Fruit fly (Drosophila melanogaster) whole organism, embryonic: Measurements from ENCODE around the gene Syx1A.
A peak's percentile ranks its signal among the peaks of the same experiment; 100 is the strongest.

ENCODE experiments used
- Atf-2 ChIP-seq: fragments of 200-800 bp; sonication (Bioruptor generic); optimal IDR thresholded peaks from 2 replicates; lab custom pipeline; 2016; ENCODE audit warnings: missing biosample characterization, missing genetic modification characterization
- CG13775 ChIP-seq: fragments of 200-800 bp; sonication (Bioruptor generic); optimal IDR thresholded peaks from 3 replicates; lab custom pipeline; 2017; ENCODE audit warnings: missing biosample characterization, mild to moderate bottlenecking, missing genetic modification characterization
- CG13894 ChIP-seq: fragments of 200-800 bp; sonication (Bioruptor generic); optimal IDR thresholded peaks from 3 replicates; lab custom pipeline; 2018; ENCODE audit warnings: missing biosample characterization, mild to moderate bottlenecking, missing genetic modification characterization, moderate library complexity
- CG14014 ChIP-seq: fragments of 200-800 bp; sonication (Bioruptor generic); IDR thresholded peaks from 2 replicates; pipeline ENCODE4 v1.3.6; 2022; ENCODE audit warnings: missing biosample characterization, missing genetic modification characterization
- CG15601 ChIP-seq: fragments of 200-800 bp; sonication (Bioruptor generic); optimal IDR thresholded peaks from 3 replicates; lab custom pipeline; 2019; ENCODE audit warnings: missing biosample characterization, mild to moderate bottlenecking, missing genetic modification characterization, moderate library complexity
- CG1602 ChIP-seq: fragments of 200-800 bp; sonication (Bioruptor generic); optimal IDR thresholded peaks from 3 replicates; lab custom pipeline; 2016; ENCODE audit warnings: missing biosample characterization, missing genetic modification characterization
- CG1832 ChIP-seq: fragments of 200-800 bp; sonication (Bioruptor generic); optimal IDR thresholded peaks from 2 replicates; lab custom pipeline; 2017; ENCODE audit warnings: missing biosample characterization, mild to moderate bottlenecking, missing genetic modification characterization, inconsistent platforms
- CG2202 ChIP-seq: fragments of 200-800 bp; sonication (Bioruptor generic); optimal IDR thresholded peaks from 2 replicates; lab custom pipeline; 2018; ENCODE audit warnings: missing biosample characterization, mild to moderate bottlenecking, missing genetic modification characterization
- CG33557 ChIP-seq: fragments of 200-800 bp; sonication (Bioruptor generic); optimal IDR thresholded peaks from 2 replicates; lab custom pipeline; 2019; ENCODE audit warnings: missing biosample characterization, mild to moderate bottlenecking, missing genetic modification characterization, moderate library complexity
- CG3407 ChIP-seq: fragments of 200-800 bp; sonication (Bioruptor generic); optimal IDR thresholded peaks from 2 replicates; lab custom pipeline; 2018; ENCODE audit warnings: missing biosample characterization, mild to moderate bottlenecking, missing genetic modification characterization
- CG6272 ChIP-seq: fragments of 200-800 bp; sonication (Bioruptor generic); IDR thresholded peaks from 2 replicates; pipeline ENCODE4 v1.3.6; 2022; ENCODE audit warnings: missing biosample characterization, missing genetic modification characterization
- CG6765 ChIP-seq: fragments of 200-800 bp; sonication (Bioruptor generic); optimal IDR thresholded peaks from 3 replicates; lab custom pipeline; 2017; ENCODE audit warnings: missing biosample characterization, mild to moderate bottlenecking, missing genetic modification characterization
- CG8359 ChIP-seq: fragments of 200-800 bp; sonication (Bioruptor generic); optimal IDR thresholded peaks from 2 replicates; lab custom pipeline; 2017; ENCODE audit warnings: missing biosample characterization, mild to moderate bottlenecking, missing genetic modification characterization, borderline replicate concordance
- CG9437 ChIP-seq: fragments of 200-800 bp; sonication (Bioruptor generic); optimal IDR thresholded peaks from 2 replicates; lab custom pipeline; 2018; ENCODE audit warnings: missing biosample characterization, mild to moderate bottlenecking, missing genetic modification characterization
- CG9797 ChIP-seq: fragments of 200-800 bp; sonication (Bioruptor generic); optimal IDR thresholded peaks from 3 replicates; lab custom pipeline; 2018; ENCODE audit warnings: missing biosample characterization, mild to moderate bottlenecking, missing genetic modification characterization
- CG9932 ChIP-seq: fragments of 200-800 bp; sonication (Bioruptor generic); IDR thresholded peaks from 2 replicates; pipeline ENCODE4 v1.3.6; 2022; ENCODE audit warnings: missing biosample characterization, missing genetic modification characterization
- Gsc ChIP-seq: fragments of 200-800 bp; sonication (Bioruptor generic); IDR thresholded peaks from 2 replicates; pipeline ENCODE4 v1.3.6; 2022; ENCODE audit warnings: missing biosample characterization, missing genetic modification characterization
- HHEX ChIP-seq: fragments of 200-800 bp; sonication (Bioruptor generic); optimal IDR thresholded peaks from 3 replicates; lab custom pipeline; 2017; ENCODE audit warnings: missing biosample characterization, mild to moderate bottlenecking, missing genetic modification characterization, missing genetic modification reagents
- HLHmδ ChIP-seq: fragments of 200-800 bp; sonication (Bioruptor generic); optimal IDR thresholded peaks from 2 replicates; lab custom pipeline; 2018; ENCODE audit warnings: missing biosample characterization, mild to moderate bottlenecking, missing genetic modification characterization, moderate library complexity
- Myb ChIP-seq: fragments of 200-800 bp; sonication (Bioruptor generic); optimal IDR thresholded peaks from 2 replicates; lab custom pipeline; 2016; ENCODE audit warnings: missing biosample characterization, missing genetic modification characterization
- Pdp1 ChIP-seq, 2 experiments: fragments of 200-800 bp; sonication (Bioruptor generic); optimal IDR thresholded peaks; 3 replicates each; lab custom pipeline; 2016; ENCODE audit warnings: missing biosample characterization in 2 of 2, missing genetic modification characterization in 2 of 2, mild to moderate bottlenecking in 1 of 2, moderate library complexity in 1 of 2
- Rfx ChIP-seq: fragments of 200-800 bp; sonication (Bioruptor generic); IDR thresholded peaks from 2 replicates; pipeline ENCODE4 v1.3.6; 2022; ENCODE audit warnings: missing biosample characterization, missing genetic modification characterization
- Stat92E ChIP-seq, 3 experiments: fragments of >200 bp in 2 of 3; fragments of 200-800 bp in 1 of 3; sonication (Bioruptor generic) in 1 of 3; optimal IDR thresholded peaks; 2 replicates each; lab custom pipeline; 2017 to 2019; ENCODE audit warnings: missing biosample characterization in 3 of 3, missing genetic modification characterization in 3 of 3, mild to moderate bottlenecking in 1 of 3, moderate library complexity in 1 of 3
- ara ChIP-seq: fragments of 200-800 bp; sonication (Bioruptor generic); IDR thresholded peaks from 2 replicates; pipeline ENCODE4 v1.3.6; 2022; ENCODE audit warnings: missing biosample characterization, missing genetic modification characterization
- ash1 ChIP-seq: fragments of 200-800 bp; sonication (Bioruptor generic); optimal IDR thresholded peaks from 2 replicates; lab custom pipeline; 2018; ENCODE audit warnings: missing biosample characterization, mild to moderate bottlenecking, missing genetic modification characterization
- bbx ChIP-seq: fragments of 200-800 bp; sonication (Bioruptor generic); IDR thresholded peaks from 2 replicates; pipeline ENCODE4 v1.3.6; 2022; ENCODE audit warnings: missing biosample characterization, missing genetic modification characterization; ENCODE audit not compliant: partially characterized antibody
- bigmax ChIP-seq: fragments of 200-800 bp; sonication (Bioruptor generic); optimal IDR thresholded peaks from 2 replicates; lab custom pipeline; 2018; ENCODE audit warnings: missing biosample characterization, mild to moderate bottlenecking, missing genetic modification characterization
- dysf ChIP-seq: fragments of 200-800 bp; sonication (Bioruptor generic); IDR thresholded peaks from 3 replicates; pipeline ENCODE4 v1.3.6; 2022; ENCODE audit warnings: missing biosample characterization, missing genetic modification characterization
- en ChIP-seq: fragments of 200-800 bp; sonication (Bioruptor generic); optimal IDR thresholded peaks from 2 replicates; lab custom pipeline; 2016; ENCODE audit warnings: missing biosample characterization, missing genetic modification characterization
- eve ChIP-seq, 2 experiments: fragments of >200 bp; optimal IDR thresholded peaks; 2 replicates each; lab custom pipeline; 2017; ENCODE audit warnings: missing biosample characterization in 2 of 2, missing genetic modification characterization in 2 of 2
- eyg ChIP-seq: fragments of 200-800 bp; sonication (Bioruptor generic); optimal IDR thresholded peaks from 3 replicates; lab custom pipeline; 2016; ENCODE audit warnings: missing biosample characterization, missing genetic modification characterization
- fd64A ChIP-seq: fragments of 200-800 bp; sonication (Bioruptor generic); optimal IDR thresholded peaks from 3 replicates; lab custom pipeline; 2018; ENCODE audit warnings: missing biosample characterization, mild to moderate bottlenecking, missing genetic modification characterization
- hb ChIP-seq: fragments of 200-800 bp; sonication (Bioruptor generic); IDR thresholded peaks from 3 replicates; pipeline ENCODE4 v1.3.6; 2022; ENCODE audit warnings: missing biosample characterization, missing genetic modification characterization; ENCODE audit not compliant: partially characterized antibody
- her ChIP-seq: fragments of 200-800 bp; sonication (Bioruptor generic); optimal IDR thresholded peaks from 2 replicates; lab custom pipeline; 2016; ENCODE audit warnings: missing biosample characterization, missing genetic modification characterization
- kay ChIP-seq: fragments of 200-800 bp; sonication (Bioruptor generic); optimal IDR thresholded peaks from 2 replicates; lab custom pipeline; 2016; ENCODE audit warnings: missing biosample characterization, missing genetic modification characterization
- kni ChIP-seq: fragments of 200-800 bp; sonication (Bioruptor generic); optimal IDR thresholded peaks from 3 replicates; lab custom pipeline; 2017; ENCODE audit warnings: mild to moderate bottlenecking, missing biosample characterization, missing genetic modification reagents, missing genetic modification characterization
- lov ChIP-seq, 2 experiments: fragments of 200-800 bp in 1 of 2; fragments of >200 bp in 1 of 2; sonication (Bioruptor generic) in 1 of 2; IDR thresholded peaks in 1 of 2; optimal IDR thresholded peaks in 1 of 2; 2 replicates in 1 of 2; 3 replicates in 1 of 2; pipeline versions ENCODE4 v1.3.6 to Lab custom; 2017 to 2022; ENCODE audit warnings: missing biosample characterization in 1 of 2, missing genetic modification characterization in 1 of 2
- nau ChIP-seq: fragments of 200-800 bp; sonication (Bioruptor generic); optimal IDR thresholded peaks from 3 replicates; lab custom pipeline; 2017; ENCODE audit warnings: missing biosample characterization, mild to moderate bottlenecking, missing genetic modification characterization, missing genetic modification reagents
- odd ChIP-seq: fragments of 200-800 bp; sonication (Bioruptor generic); optimal IDR thresholded peaks from 2 replicates; lab custom pipeline; 2017; ENCODE audit warnings: missing biosample characterization, mild to moderate bottlenecking, missing genetic modification characterization
- pum ChIP-seq: fragments of 200-800 bp; sonication (Bioruptor generic); optimal IDR thresholded peaks from 2 replicates; lab custom pipeline; 2016; ENCODE audit warnings: missing biosample characterization, missing genetic modification characterization
- ro ChIP-seq: fragments of 200-800 bp; sonication (Bioruptor generic); IDR thresholded peaks from 2 replicates; pipeline ENCODE4 v1.3.6; 2022; ENCODE audit warnings: missing biosample characterization, missing genetic modification characterization
- salm ChIP-seq: fragments of 200-800 bp; sonication (Bioruptor generic); optimal IDR thresholded peaks from 2 replicates; lab custom pipeline; 2018; ENCODE audit warnings: missing biosample characterization, mild to moderate bottlenecking, missing genetic modification characterization
- shn ChIP-seq: fragments of 200-800 bp; sonication (Bioruptor generic); optimal IDR thresholded peaks from 3 replicates; lab custom pipeline; 2016; ENCODE audit warnings: missing biosample characterization, missing genetic modification characterization
- usp ChIP-seq: fragments of >200 bp; optimal IDR thresholded peaks from 2 replicates; lab custom pipeline; 2017; ENCODE audit warnings: missing biosample characterization, missing genetic modification characterization
- z ChIP-seq: fragments of 200-800 bp; sonication (Bioruptor generic); IDR thresholded peaks from 3 replicates; pipeline ENCODE4 v1.3.6; 2022; ENCODE audit warnings: missing biosample characterization, missing genetic modification characterization

Gene Syx1A

dm6 chr3R:24100717-24101116 is 4.8 kb downstream of the Syx1A start (continued):
- peak; percentile 2 for TF ChIP-seq Myb (GFP tag; lab: Kevin White, UChicago)

dm6 chr3R:24099039-24100026 is 6.2 kb downstream of the Syx1A start:
- TF ChIP-seq CG6272 (GFP tag; lab: Robert Waterston, UW) = peak; percentile 69
- TF ChIP-seq CG14014 (GFP tag; lab: Robert Waterston, UW) = peak; percentile 83
- no peak for TF ChIP-seq CG9797 (GFP tag; lab: Kevin White, UChicago)
- TF ChIP-seq pum (GFP tag; lab: Kevin White, UChicago) = peak; percentile 66
- TF ChIP-seq usp (GFP tag; lab: Kevin White, UChicago) = no peak
- peak in 1 of 2 experiments; percentile 56 for TF ChIP-seq eve (GFP tag; optimal IDR thresholded peaks at IDR 0.05; lab: Kevin White, UChicago)
- no peak for TF ChIP-seq CG33557
- TF ChIP-seq ro = 0 out of 2 replicates have a peak, but pooled peaks have one; percentile 18
- peak; percentile 13 for TF ChIP-seq CG6765
- peak; percentile 76 for TF ChIP-seq shn (GFP tag; lab: Kevin White, UChicago)
- TF ChIP-seq ara = peak; percentile 76; the same call in 1 of the 2 replicates
- no peak for TF ChIP-seq CG1832 (GFP tag; lab: Kevin White, UChicago)
- peak; percentile 88 for TF ChIP-seq dysf (GFP tag; lab: Robert Waterston, UW)
- TF ChIP-seq kay = peak; percentile 78
- no peak for TF ChIP-seq z (GFP tag; lab: Robert Waterston, UW)
- TF ChIP-seq bbx (GFP tag; lab: Robert Waterston, UW) = no peak
- TF ChIP-seq CG13775 (GFP tag; lab: Kevin White, UChicago) = peak; percentile 60
- TF ChIP-seq CG2202 = peak; percentile 34
- no peak for TF ChIP-seq bigmax (GFP tag; lab: Kevin White, UChicago)
- TF ChIP-seq CG3407 (GFP tag; lab: Kevin White, UChicago) = peak; percentile 16
- TF ChIP-seq CG9932 (GFP tag; lab: Robert Waterston, UW) = peak; percentile 79
- no peak for TF ChIP-seq ash1 (GFP tag; lab: Kevin White, UChicago)
- TF ChIP-seq nau (GFP tag; lab: Kevin White, UChicago) = peak; percentile 49
- TF ChIP-seq lov (optimal IDR thresholded peaks at IDR 0.05; lab: Kevin White, UChicago) = no peak
- peak; percentile 61; the same call in 1 of the 3 replicates for TF ChIP-seq lov (GFP tag; IDR thresholded peaks at IDR 0.05; lab: Robert Waterston, UW)
- peak; percentile 58 for TF ChIP-seq CG15601
- TF ChIP-seq en (GFP tag; lab: Kevin White, UChicago) = peak; percentile 60
- TF ChIP-seq eyg = peak; percentile 34
- TF ChIP-seq Gsc = peak; percentile 43; the same call in 1 of the 2 replicates
- TF ChIP-seq CG8359 = no peak
- TF ChIP-seq Rfx (GFP tag; lab: Robert Waterston, UW) = peak; percentile 89
- TF ChIP-seq Pdp1 (GFP tag; optimal IDR thresholded peaks at IDR 0.05; lab: Kevin White, UChicago) = peak; percentile 72 to 75
- peak; percentile 68 for TF ChIP-seq her
- TF ChIP-seq fd64A (GFP tag; lab: Kevin White, UChicago) = no peak
- TF ChIP-seq kni (GFP tag; lab: Kevin White, UChicago) = no peak
- peak; percentile 26 for TF ChIP-seq CG9437 (GFP tag; lab: Kevin White, UChicago)
- TF ChIP-seq hb (GFP tag; lab: Robert Waterston, UW) = no peak
- peak; percentile 46 for TF ChIP-seq odd (GFP tag; lab: Kevin White, UChicago)
- peak; percentile 79 for TF ChIP-seq HHEX (GFP tag; lab: Kevin White, UChicago)
- TF ChIP-seq Atf-2 (GFP tag; lab: Kevin White, UChicago) = peak; percentile 82
- no peak for TF ChIP-seq CG13894 (tag; lab: Kevin White, UChicago)
- TF ChIP-seq CG1602 (GFP tag; lab: Kevin White, UChicago) = peak; percentile 64
- no peak for TF ChIP-seq Stat92E (GFP tag; optimal IDR thresholded peaks at IDR 0.05; lab: Kevin White, UChicago)
- no peak for TF ChIP-seq HLHmδ (GFP tag; lab: Kevin White, UChicago)
- no peak for TF ChIP-seq salm (tag; lab: Kevin White, UChicago)
